Worm (Caenorhabditis elegans) whole organism, late embryonic: ENCODE results near the gene Y17G7B.12.

Experiments used
- C38D4.7 ChIP-seq: fragments of 200-800 bp; sonication (Bioruptor generic); optimal IDR thresholded peaks from 2 replicates; lab custom pipeline; 2018; ENCODE audit warnings: mild to moderate bottlenecking, missing genetic modification characterization, moderate library complexity, missing compliant biosample characterization
- F13H6.1 ChIP-seq: sonication (generic microtip); optimal IDR thresholded peaks from 2 replicates; lab custom pipeline; 2016; ENCODE audit warnings: missing genetic modification characterization, missing compliant biosample characterization
- K02D7.2 ChIP-seq: sonication (generic microtip); optimal IDR thresholded peaks from 2 replicates; lab custom pipeline; 2017; ENCODE audit warnings: mild to moderate bottlenecking, missing genetic modification characterization, missing compliant biosample characterization
- T23F11.4 ChIP-seq: fragments of 200-800 bp; sonication (Bioruptor generic); optimal IDR thresholded peaks from 2 replicates; lab custom pipeline; 2018; ENCODE audit warnings: mild to moderate bottlenecking, missing genetic modification characterization, missing compliant biosample characterization
- ahr-1 ChIP-seq: sonication (generic microtip); optimal IDR thresholded peaks from 2 replicates; lab custom pipeline; 2016; ENCODE audit warnings: missing genetic modification characterization, missing compliant biosample characterization
- ama-1 ChIP-seq: fragments of 150-350 bp; optimal IDR thresholded peaks from 2 replicates; lab custom pipeline; 2014
- ceh-14 ChIP-seq: sonication (generic microtip); optimal IDR thresholded peaks from 2 replicates; lab custom pipeline; 2016; ENCODE audit warnings: missing genotype, missing genetic modification characterization, missing compliant biosample characterization
- ceh-18 ChIP-seq: sonication (generic microtip); optimal IDR thresholded peaks from 2 replicates; lab custom pipeline; 2016; ENCODE audit warnings: missing genetic modification characterization, missing compliant biosample characterization
- ceh-24 ChIP-seq: sonication (generic microtip); optimal IDR thresholded peaks from 2 replicates; lab custom pipeline; 2016; ENCODE audit warnings: mild to moderate bottlenecking, missing genetic modification characterization, missing compliant biosample characterization
- ceh-30 ChIP-seq: fragments of 150-350 bp; optimal IDR thresholded peaks from 2 replicates; lab custom pipeline; 2014; ENCODE audit warnings: missing biosample characterization, missing genetic modification characterization
- ceh-31 ChIP-seq: sonication (generic microtip); optimal IDR thresholded peaks from 2 replicates; lab custom pipeline; 2016; ENCODE audit warnings: missing genetic modification characterization, missing compliant biosample characterization
- ceh-34 ChIP-seq: sonication (generic microtip); optimal IDR thresholded peaks from 2 replicates; lab custom pipeline; 2016; ENCODE audit warnings: mild to moderate bottlenecking, missing genetic modification characterization, missing compliant biosample characterization
- ceh-45 ChIP-seq: fragments of 200-800 bp; sonication (Bioruptor generic); IDR thresholded peaks from 2 replicates; pipeline ENCODE4 v1.3.6; 2022; ENCODE audit warnings: missing genetic modification reagents, missing genetic modification characterization, missing compliant biosample characterization
- ceh-48 ChIP-seq: sonication (generic microtip); optimal IDR thresholded peaks from 2 replicates; lab custom pipeline; 2016; ENCODE audit warnings: missing genetic modification characterization, inconsistent platforms, missing compliant biosample characterization
- ceh-9 ChIP-seq: sonication (generic microtip); optimal IDR thresholded peaks from 2 replicates; lab custom pipeline; 2016; ENCODE audit warnings: mild to moderate bottlenecking, missing genetic modification characterization, inconsistent platforms, missing compliant biosample characterization
- che-1 ChIP-seq: sonication (generic microtip); optimal IDR thresholded peaks from 2 replicates; lab custom pipeline; 2016; ENCODE audit warnings: mild to moderate bottlenecking, missing genetic modification characterization, missing compliant biosample characterization
- dve-1 ChIP-seq: sonication (generic microtip); optimal IDR thresholded peaks from 2 replicates; lab custom pipeline; 2017; ENCODE audit warnings: antibody characterized with exemption, mild to moderate bottlenecking, missing genetic modification characterization, missing compliant biosample characterization
- elt-2 ChIP-seq: sonication (generic microtip); optimal IDR thresholded peaks from 2 replicates; lab custom pipeline; 2016; ENCODE audit warnings: missing genetic modification reagents, missing genetic modification characterization, missing compliant biosample characterization
- elt-4 ChIP-seq: sonication (generic microtip); optimal IDR thresholded peaks from 2 replicates; lab custom pipeline; 2016; ENCODE audit warnings: missing genetic modification characterization, missing compliant biosample characterization
- ets-4 ChIP-seq: sonication (generic microtip); optimal IDR thresholded peaks from 2 replicates; lab custom pipeline; 2016; ENCODE audit warnings: missing genetic modification characterization, missing compliant biosample characterization
- eyg-1 ChIP-seq: sonication (generic microtip); optimal IDR thresholded peaks from 2 replicates; lab custom pipeline; 2016; ENCODE audit warnings: missing genotype, missing genetic modification characterization, missing compliant biosample characterization
- fkh-10 ChIP-seq: fragments of 150-350 bp; optimal IDR thresholded peaks from 2 replicates; lab custom pipeline; 2014; ENCODE audit warnings: missing biosample characterization, missing genetic modification reagents, missing genetic modification characterization
- hlh-15 ChIP-seq: sonication (generic microtip); optimal IDR thresholded peaks from 2 replicates; lab custom pipeline; 2016; ENCODE audit warnings: missing genetic modification characterization, missing compliant biosample characterization
- hlh-30 ChIP-seq: sonication (generic microtip); optimal IDR thresholded peaks from 2 replicates; lab custom pipeline; 2017; ENCODE audit warnings: antibody characterized with exemption, missing genetic modification characterization, missing compliant biosample characterization; ENCODE audit not compliant: insufficient read depth
- lim-6 ChIP-seq: sonication (generic microtip); optimal IDR thresholded peaks from 2 replicates; lab custom pipeline; 2016; ENCODE audit warnings: missing genetic modification characterization, missing compliant biosample characterization
- lin-11 ChIP-seq: fragments of 200-800 bp; sonication (Bioruptor generic); optimal IDR thresholded peaks from 2 replicates; lab custom pipeline; 2018; ENCODE audit warnings: mild to moderate bottlenecking, missing genetic modification characterization, missing compliant biosample characterization
- nfya-1 ChIP-seq: sonication (generic microtip); optimal IDR thresholded peaks from 2 replicates; lab custom pipeline; 2017; ENCODE audit warnings: missing genetic modification characterization, mild to moderate bottlenecking, missing compliant biosample characterization, antibody characterized with exemption, moderate library complexity
- nhr-11 ChIP-seq: fragments of 150-350 bp; optimal IDR thresholded peaks from 2 replicates; lab custom pipeline; 2014; ENCODE audit warnings: missing biosample characterization, missing genetic modification characterization
- nhr-232 ChIP-seq: sonication (generic microtip); optimal IDR thresholded peaks from 2 replicates; lab custom pipeline; 2016; ENCODE audit warnings: missing genetic modification characterization, missing compliant biosample characterization
- odd-2 ChIP-seq: sonication (generic microtip); optimal IDR thresholded peaks from 2 replicates; lab custom pipeline; 2017; ENCODE audit warnings: antibody characterized with exemption, mild to moderate bottlenecking, missing genetic modification characterization, missing compliant biosample characterization
- pag-3 ChIP-seq: sonication (generic microtip); optimal IDR thresholded peaks from 2 replicates; lab custom pipeline; 2016; ENCODE audit warnings: missing compliant biosample characterization, missing genetic modification characterization, borderline replicate concordance
- pat-9 ChIP-seq: fragments of 200-800 bp; sonication (Bioruptor generic); optimal IDR thresholded peaks from 2 replicates; lab custom pipeline; 2018; ENCODE audit warnings: mild to moderate bottlenecking, missing genetic modification characterization, moderate library complexity, missing compliant biosample characterization
- pax-1 ChIP-seq: fragments of 150-350 bp; optimal IDR thresholded peaks from 2 replicates; lab custom pipeline; 2014; ENCODE audit warnings: missing biosample characterization, missing genetic modification characterization
- pha-2 ChIP-seq: sonication (generic microtip); optimal IDR thresholded peaks from 2 replicates; lab custom pipeline; 2017; ENCODE audit warnings: mild to moderate bottlenecking, missing genetic modification characterization, missing compliant biosample characterization
- pha-4 ChIP-seq: fragments of 150-350 bp; optimal IDR thresholded peaks from 2 replicates; lab custom pipeline; 2018; ENCODE audit warnings: missing biosample characterization, missing genetic modification reagents, missing genetic modification characterization
- pqm-1 ChIP-seq: sonication (generic microtip); optimal IDR thresholded peaks from 2 replicates; lab custom pipeline; 2016; ENCODE audit warnings: missing genetic modification characterization, missing compliant biosample characterization
- pros-1 ChIP-seq: fragments of 150-350 bp; optimal IDR thresholded peaks from 2 replicates; lab custom pipeline; 2014; ENCODE audit warnings: missing biosample characterization, missing genetic modification reagents, missing genetic modification characterization
- sdc-2 ChIP-seq: sonication (generic microtip); optimal IDR thresholded peaks from 2 replicates; lab custom pipeline; 2016; ENCODE audit warnings: missing genotype, missing genetic modification characterization, missing compliant biosample characterization
- sox-4 ChIP-seq: sonication (generic microtip); optimal IDR thresholded peaks from 2 replicates; lab custom pipeline; 2017; ENCODE audit warnings: mild to moderate bottlenecking, missing genetic modification characterization, inconsistent platforms, missing compliant biosample characterization
- syd-9 ChIP-seq: sonication (generic microtip); optimal IDR thresholded peaks from 2 replicates; lab custom pipeline; 2016; ENCODE audit warnings: mild to moderate bottlenecking, missing genetic modification characterization, moderate library complexity, missing compliant biosample characterization
- tbx-2 ChIP-seq: sonication (generic microtip); optimal IDR thresholded peaks from 2 replicates; lab custom pipeline; 2016; ENCODE audit warnings: missing genetic modification characterization, missing compliant biosample characterization
- tbx-7 ChIP-seq: sonication (generic microtip); optimal IDR thresholded peaks from 2 replicates; lab custom pipeline; 2016; ENCODE audit warnings: missing genotype, missing genetic modification characterization, missing compliant biosample characterization
- ttx-3 ChIP-seq: sonication (generic microtip); optimal IDR thresholded peaks from 2 replicates; lab custom pipeline; 2016; ENCODE audit warnings: missing genetic modification reagents, missing genetic modification characterization, missing compliant biosample characterization
- unc-42 ChIP-seq: sonication (generic microtip); optimal IDR thresholded peaks from 2 replicates; lab custom pipeline; 2016; ENCODE audit warnings: missing genotype, missing genetic modification characterization, missing compliant biosample characterization
- unc-55 ChIP-seq: sonication (generic microtip); optimal IDR thresholded peaks from 2 replicates; lab custom pipeline; 2017; ENCODE audit warnings: missing biosample characterization, missing genetic modification reagents, missing genetic modification characterization
- unc-86 ChIP-seq: sonication (generic microtip); optimal IDR thresholded peaks from 2 replicates; lab custom pipeline; 2016; ENCODE audit warnings: missing genetic modification characterization, missing compliant biosample characterization
- zip-5 ChIP-seq: sonication (generic microtip); optimal IDR thresholded peaks from 2 replicates; lab custom pipeline; 2016; ENCODE audit warnings: missing genetic modification characterization, missing compliant biosample characterization
- ztf-16 ChIP-seq: sonication (generic microtip); optimal IDR thresholded peaks from 2 replicates; lab custom pipeline; 2017; ENCODE audit warnings: missing genetic modification characterization, missing compliant biosample characterization

Y17G7B.12 gene

DNA sequence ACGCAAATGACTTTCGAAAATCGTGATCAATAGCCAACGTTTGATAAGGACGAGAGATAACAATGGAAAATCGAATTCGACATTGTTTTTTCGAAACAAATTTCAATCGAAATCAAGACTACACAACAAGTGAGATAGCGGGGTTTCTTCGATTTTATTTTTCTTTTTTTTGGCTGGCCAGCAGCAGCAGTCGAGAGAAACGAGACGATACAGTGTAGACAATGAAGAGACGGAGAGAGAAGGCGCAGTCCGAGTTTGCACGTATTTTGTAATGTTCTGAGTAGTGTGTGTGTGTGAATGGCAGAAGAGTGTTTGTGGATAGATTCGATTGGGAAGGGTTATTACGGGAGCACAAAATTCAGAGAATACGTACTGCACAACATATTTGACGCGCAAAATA, 16.5 kb downstream of the Y17G7B.12 start:
- TF ChIP-seq unc-42 (tag; lab: Kevin White, UChicago) (peak; percentile 79), ceh-9 (no peak), F13H6.1 (no peak), ttx-3 (tag; lab: Kevin White, UChicago) (no peak), ceh-14 (tag; lab: Kevin White, UChicago) (no peak), hlh-15 (tag; lab: Kevin White, UChicago) (no peak), pag-3 (tag; lab: Kevin White, UChicago) (no peak), dve-1 (no peak), che-1 (no peak), sdc-2 (tag; lab: Kevin White, UChicago) (peak; percentile 62), T23F11.4 (no peak), pha-2 (tag; lab: Kevin White, UChicago) (no peak), pros-1 (tag; lab: Kevin White, UChicago) (no peak), K02D7.2 (tag; lab: Kevin White, UChicago) (no peak), ceh-34 (tag; lab: Kevin White, UChicago) (no peak), ceh-18 (tag; lab: Kevin White, UChicago) (peak; percentile 30), tbx-2 (peak; percentile 49), hlh-30 (tag; lab: Kevin White, UChicago) (no peak), ama-1 (lab: Kevin White, UChicago) (no peak), syd-9 (tag; lab: Kevin White, UChicago) (no peak), ahr-1 (tag; lab: Kevin White, UChicago) (no peak), nhr-11 (tag; lab: Kevin White, UChicago) (no peak), ceh-31 (peak; percentile 37), nfya-1 (tag; lab: Kevin White, UChicago) (peak; percentile 49), tbx-7 (tag; lab: Kevin White, UChicago) (no peak), pha-4 (no peak), elt-2 (tag; lab: Kevin White, UChicago) (no peak), ztf-16 (no peak), ets-4 (tag; lab: Kevin White, UChicago) (no peak), pax-1 (tag; lab: Kevin White, UChicago) (no peak), ceh-48 (tag; lab: Kevin White, UChicago) (no peak), C38D4.7 (no peak)
- TF ChIP-seq, all 69 proteins: peak for 6

DNA sequence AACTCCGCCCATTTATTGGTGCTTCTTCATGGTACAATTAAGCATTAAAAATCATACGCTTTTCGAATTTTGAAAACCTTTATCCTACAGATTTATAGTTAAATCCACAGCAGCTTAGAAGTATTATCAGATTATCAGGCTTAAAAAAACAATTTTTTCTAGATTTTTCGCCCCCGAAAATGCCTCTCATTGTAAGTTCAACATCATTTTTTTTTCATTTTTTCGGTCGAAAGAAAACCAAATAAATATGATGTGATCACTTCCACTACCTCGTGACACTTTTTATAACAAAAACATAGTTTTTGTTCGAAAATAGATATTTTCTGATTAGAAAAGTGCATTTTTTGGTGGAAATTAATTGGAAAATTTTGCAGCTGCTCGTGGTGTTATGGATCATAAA, 17.5 kb downstream of the Y17G7B.12 start:
- no peak for TF ChIP-seq sox-4 (tag; lab: Kevin White, UChicago)
- no peak for TF ChIP-seq lim-6 (tag; lab: Kevin White, UChicago)

DNA sequence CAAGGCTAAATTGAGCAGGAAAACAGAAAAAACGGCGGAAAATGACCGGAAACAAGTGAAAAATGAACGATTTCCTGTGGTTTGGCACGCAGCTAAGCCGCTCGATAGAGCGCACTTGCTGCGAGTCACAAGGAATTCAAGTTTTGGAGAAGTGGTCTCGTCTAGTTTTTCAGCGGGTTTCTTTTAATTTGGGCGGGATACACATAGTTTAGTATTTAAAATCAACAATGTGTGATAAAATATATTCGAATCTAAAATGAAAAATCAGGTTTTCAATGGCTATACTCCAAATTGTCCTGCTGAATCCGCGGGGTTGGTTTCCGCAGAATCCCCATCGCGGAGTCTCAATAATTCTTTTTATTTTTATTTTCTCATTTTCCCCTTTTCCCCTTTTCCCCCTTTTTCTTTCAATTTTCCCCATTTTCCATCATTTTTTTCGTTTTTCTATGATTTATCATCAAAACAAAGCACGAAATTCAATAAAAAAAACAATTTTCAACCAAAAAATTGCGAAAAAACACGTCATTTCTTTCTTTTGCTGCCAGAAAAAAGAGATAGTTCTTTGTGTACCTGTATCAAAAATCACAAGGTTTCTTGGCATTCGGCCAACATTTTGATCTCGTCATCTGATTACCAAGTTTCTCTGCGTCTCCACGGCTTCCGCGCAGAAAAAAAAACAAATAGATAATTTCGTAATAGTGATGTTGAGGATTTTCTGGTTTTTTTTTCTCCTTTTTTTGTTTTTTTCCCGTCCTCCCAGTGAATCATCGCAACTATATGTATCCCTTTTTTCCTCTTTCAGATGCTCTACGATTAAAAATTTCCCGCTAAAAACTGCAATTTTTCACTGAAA, 18.7 kb downstream of the Y17G7B.12 start, which contains the start of gene ippk-1:
Gene ippk-1 (plus strand): TSS at position 803 of the 853 bp plus-strand sequence.
- no peak for TF ChIP-seq ceh-30 (tag; lab: Kevin White, UChicago)
- TF ChIP-seq elt-2 (tag; lab: Kevin White, UChicago) = peak; percentile 90
- peak; percentile 21 for TF ChIP-seq pat-9 (tag; lab: Kevin White, UChicago)
- TF ChIP-seq T23F11.4 = peak; percentile 24
- peak; percentile 35 for TF ChIP-seq pha-2 (tag; lab: Kevin White, UChicago)
- TF ChIP-seq nhr-232 (tag; lab: Kevin White, UChicago) = no peak
- no peak for TF ChIP-seq fkh-10 (GFP tag; lab: Kevin White, UChicago)
- peak; percentile 19 for TF ChIP-seq lin-11 (tag; lab: Kevin White, UChicago)
- peak; percentile 54 for TF ChIP-seq eyg-1 (tag; lab: Kevin White, UChicago)
- TF ChIP-seq ceh-45 (GFP tag; lab: Robert Waterston, UW) = no peak
- TF ChIP-seq ceh-14 (tag; lab: Kevin White, UChicago) = peak; percentile 96
- no peak for TF ChIP-seq ama-1 (lab: Kevin White, UChicago)
- TF ChIP-seq hlh-30 (tag; lab: Kevin White, UChicago) = peak; percentile 41
- TF ChIP-seq ztf-16 = peak; percentile 77
- TF ChIP-seq unc-86 (tag; lab: Kevin White, UChicago) = peak; percentile 80
- peak; percentile 68 for TF ChIP-seq syd-9 (tag; lab: Kevin White, UChicago)
- peak; percentile 69 for TF ChIP-seq elt-4
- peak; percentile 93 for TF ChIP-seq ceh-34 (tag; lab: Kevin White, UChicago)
- peak; percentile 22 for TF ChIP-seq unc-55 (GFP tag; lab: Kevin White, UChicago)
- peak; percentile 70 for TF ChIP-seq ceh-18 (tag; lab: Kevin White, UChicago)
- TF ChIP-seq hlh-15 (tag; lab: Kevin White, UChicago) = peak; percentile 73
- TF ChIP-seq ceh-31 = peak; percentile 99
- TF ChIP-seq zip-5 (tag; lab: Kevin White, UChicago) = peak; percentile 95
- TF ChIP-seq odd-2 (tag; lab: Kevin White, UChicago) = no peak
- peak; percentile 30 for TF ChIP-seq ceh-24 (tag; lab: Kevin White, UChicago)
- TF ChIP-seq pqm-1 (tag; lab: Kevin White, UChicago) = peak; percentile 94
